Worm (Caenorhabditis elegans) whole organism, early embryonic: Measurements from ENCODE around the gene R02D5.4.

Experiments used
- B0310.2 ChIP-seq: sonication (generic microtip); optimal IDR thresholded peaks from 2 replicates; lab custom pipeline; 2016; ENCODE audit warnings: mild to moderate bottlenecking, missing genetic modification characterization, missing compliant biosample characterization
- F13C5.2 ChIP-seq: sonication (generic microtip); optimal IDR thresholded peaks from 2 replicates; lab custom pipeline; 2017; ENCODE audit warnings: mild to moderate bottlenecking, missing genetic modification characterization, inconsistent platforms, missing compliant biosample characterization
- aly-1 ChIP-seq: sonication (generic microtip); optimal IDR thresholded peaks from 2 replicates; lab custom pipeline; 2016; ENCODE audit warnings: missing genetic modification characterization, missing compliant biosample characterization
- ama-1 ChIP-seq: fragments of 150-350 bp; optimal IDR thresholded peaks from 2 replicates; lab custom pipeline; 2014
- ceh-13 ChIP-seq: fragments of 200-800 bp; sonication (Bioruptor generic); optimal IDR thresholded peaks from 2 replicates; lab custom pipeline; 2018; ENCODE audit warnings: mild to moderate bottlenecking, missing genetic modification characterization, missing compliant biosample characterization
- ceh-36 ChIP-seq: sonication (generic microtip); optimal IDR thresholded peaks from 2 replicates; lab custom pipeline; 2016; ENCODE audit warnings: missing genetic modification characterization, inconsistent platforms, missing compliant biosample characterization
- ets-7 ChIP-seq: sonication (generic microtip); optimal IDR thresholded peaks from 2 replicates; lab custom pipeline; 2016; ENCODE audit warnings: missing genotype, missing genetic modification characterization, missing compliant biosample characterization
- flt-1 ChIP-seq: fragments of 200-800 bp; sonication (Bioruptor generic); IDR thresholded peaks from 2 replicates; pipeline ENCODE4 v1.3.6; 2022; ENCODE audit warnings: missing genetic modification characterization, missing compliant biosample characterization
- hmbx-1 ChIP-seq: sonication (generic microtip); optimal IDR thresholded peaks from 2 replicates; lab custom pipeline; 2016; ENCODE audit warnings: mild to moderate bottlenecking, missing genetic modification characterization, missing compliant biosample characterization
- hmg-4 ChIP-seq: fragments of 200-800 bp; sonication (Bioruptor generic); optimal IDR thresholded peaks from 2 replicates; lab custom pipeline; 2018; ENCODE audit warnings: mild to moderate bottlenecking, missing genetic modification characterization, missing compliant biosample characterization
- hnd-1 ChIP-seq: sonication (generic microtip); optimal IDR thresholded peaks from 2 replicates; lab custom pipeline; 2016; ENCODE audit warnings: missing genetic modification characterization, missing compliant biosample characterization
- pes-1 ChIP-seq: fragments of 200-800 bp; sonication (Bioruptor generic); IDR thresholded peaks from 2 replicates; pipeline ENCODE4 v1.3.6; 2022; ENCODE audit warnings: missing genetic modification reagents, missing genetic modification characterization, missing compliant biosample characterization
- scrt-1 ChIP-seq: fragments of 200-800 bp; sonication (Bioruptor generic); IDR thresholded peaks from 2 replicates; pipeline ENCODE4 v1.3.6; 2022; ENCODE audit warnings: missing genetic modification characterization, missing compliant biosample characterization
- sea-1 ChIP-seq: fragments of 200-800 bp; sonication (Bioruptor generic); conservative IDR thresholded peaks from 2 replicates; pipeline ENCODE4 v1.3.6; 2022; ENCODE audit warnings: missing genetic modification characterization, missing compliant biosample characterization
- tbx-11 ChIP-seq: fragments of 200-800 bp; sonication (Bioruptor generic); IDR thresholded peaks from 2 replicates; pipeline ENCODE4 v1.3.6; 2022; ENCODE audit warnings: missing genetic modification characterization, missing compliant biosample characterization
- tbx-37 ChIP-seq: fragments of 200-800 bp; sonication (Bioruptor generic); conservative IDR thresholded peaks from 2 replicates; pipeline ENCODE4 v1.3.6; 2022; ENCODE audit warnings: missing genetic modification reagents, missing genetic modification characterization, missing compliant biosample characterization
- tra-4 ChIP-seq: sonication (generic microtip); optimal IDR thresholded peaks from 2 replicates; lab custom pipeline; 2017; ENCODE audit warnings: missing genetic modification characterization, missing compliant biosample characterization

Gene R02D5.4

DNA sequence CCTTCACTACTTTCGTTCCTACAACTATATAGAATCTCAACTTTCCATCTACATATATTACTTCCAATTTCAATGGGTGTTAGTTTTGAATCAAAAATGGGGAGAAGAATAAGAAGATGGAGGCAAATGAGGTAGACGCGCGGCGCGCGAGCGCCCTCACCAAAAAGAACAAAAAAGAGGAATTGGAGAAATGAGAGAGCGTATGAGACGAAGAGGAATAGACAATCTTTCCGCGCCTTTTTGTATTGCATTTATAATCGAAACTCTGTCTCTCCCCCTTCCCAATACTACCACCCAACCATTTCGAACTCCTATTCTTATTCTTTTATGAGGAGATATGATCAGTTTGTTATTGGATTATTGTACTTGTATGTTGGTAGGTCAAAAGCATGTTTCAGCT lies 16.1 kb upstream of the R02D5.4 start:
- TF ChIP-seq hmbx-1 (no peak), ets-7 (tag; lab: Kevin White, UChicago) (no peak), pes-1 (GFP tag; lab: Robert Waterston, UW) (no peak), F13C5.2 (no peak), tbx-11 (no peak), aly-1 (tag; lab: Kevin White, UChicago) (no peak), hnd-1 (tag; lab: Kevin White, UChicago) (no peak), hmg-4 (GFP tag; lab: Kevin White, UChicago) (no peak), ceh-36 (tag; lab: Kevin White, UChicago) (no peak), tra-4 (tag; lab: Kevin White, UChicago) (no peak), sea-1 (GFP tag; lab: Robert Waterston, UW) (no peak), flt-1 (no peak), ceh-13 (no peak), scrt-1 (GFP tag; lab: Robert Waterston, UW) (no peak)

DNA sequence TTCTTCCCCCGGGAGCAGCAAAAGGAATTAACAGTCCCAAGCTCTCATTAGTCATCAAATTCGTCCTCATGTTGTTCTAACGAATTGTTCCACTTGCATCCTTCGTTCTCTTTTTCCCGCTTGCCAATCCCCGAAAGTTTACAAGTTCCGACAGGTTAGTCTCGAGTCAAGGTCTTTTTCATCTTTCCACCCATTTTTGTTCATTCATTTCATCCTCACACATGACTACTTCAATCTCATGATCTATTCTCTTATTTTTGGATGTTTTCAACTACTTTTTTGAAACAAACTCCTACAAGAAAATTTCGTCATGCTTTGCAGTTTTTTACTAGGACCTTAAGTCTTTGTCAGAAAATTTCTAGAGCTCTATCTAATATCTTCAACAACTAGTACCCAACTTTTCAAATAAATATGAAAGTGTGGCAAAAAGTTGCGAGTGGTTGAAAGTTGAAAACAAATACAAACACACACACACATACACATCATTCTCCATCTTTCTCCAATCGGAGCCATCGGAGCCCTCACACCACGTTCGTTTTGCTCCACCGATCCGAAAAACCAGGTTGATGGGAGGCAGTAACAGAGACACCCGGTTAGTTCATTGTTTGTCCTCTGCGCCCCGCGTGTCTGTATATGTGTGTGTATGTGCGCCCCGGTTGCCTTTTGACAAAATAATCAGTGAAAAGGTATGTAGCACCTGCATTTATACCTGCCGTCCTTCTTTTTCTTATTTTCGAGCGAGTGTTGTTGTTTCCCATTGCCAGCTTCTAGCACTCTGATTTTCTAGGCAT lies 14.8 kb upstream of the R02D5.4 start:
- TF ChIP-seq tra-4 (tag; lab: Kevin White, UChicago) (no peak), hmbx-1 (no peak), flt-1 (no peak), ceh-36 (tag; lab: Kevin White, UChicago) (no peak), ets-7 (tag; lab: Kevin White, UChicago) (no peak), ceh-13 (no peak), scrt-1 (GFP tag; lab: Robert Waterston, UW) (no peak), hnd-1 (tag; lab: Kevin White, UChicago) (no peak), B0310.2 (no peak), tbx-11 (no peak), pes-1 (GFP tag; lab: Robert Waterston, UW) (no peak), hmg-4 (GFP tag; lab: Kevin White, UChicago) (no peak), F13C5.2 (no peak), sea-1 (GFP tag; lab: Robert Waterston, UW) (no peak), tbx-37 (GFP tag; lab: Robert Waterston, UW) (no peak), aly-1 (tag; lab: Kevin White, UChicago) (no peak)

DNA sequence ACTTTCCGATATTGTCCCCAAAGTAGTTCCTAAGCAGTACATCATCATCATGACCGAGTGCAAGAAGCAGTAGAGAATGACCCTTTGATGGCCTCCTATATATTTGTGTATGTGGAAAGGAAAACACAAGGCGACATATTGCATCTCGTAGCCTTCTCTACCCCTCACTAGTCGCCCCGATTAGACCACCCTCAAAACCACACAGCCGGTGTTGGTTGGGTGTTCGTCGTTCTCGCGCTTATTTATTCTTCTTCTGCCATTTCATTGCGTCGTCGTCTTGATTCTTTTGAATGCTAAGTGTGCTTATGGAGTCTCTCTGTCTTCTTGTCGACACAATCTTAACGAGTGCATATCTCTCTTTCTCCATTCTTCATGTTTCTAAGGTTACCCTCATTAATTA lies 13.7 kb upstream of the R02D5.4 start:
- no peak for TF ChIP-seq hmbx-1
- TF ChIP-seq flt-1 = peak; percentile 40; the same call in 1 of the 2 replicates
- peak; percentile 80 for TF ChIP-seq hmg-4 (GFP tag; lab: Kevin White, UChicago)
- peak; percentile 13 for TF ChIP-seq F13C5.2

DNA sequence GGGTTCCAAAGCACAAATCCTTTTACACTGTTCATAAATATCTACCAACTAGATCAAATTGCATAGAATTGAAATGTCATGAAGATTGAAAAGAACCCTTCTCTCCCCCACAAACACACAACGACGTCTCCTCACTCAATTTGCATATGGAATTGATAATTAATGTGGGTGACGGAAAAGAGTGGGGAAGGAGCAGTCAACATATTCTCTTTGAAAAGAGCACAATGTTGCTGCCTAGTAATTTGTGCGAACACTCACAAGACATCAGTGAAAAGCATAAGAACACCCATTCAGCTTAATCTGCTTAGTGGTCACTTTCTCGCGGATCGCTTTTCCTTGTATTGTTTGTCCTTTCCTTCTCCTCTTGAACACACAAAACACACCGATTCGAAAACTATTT lies 12.0 kb upstream of the R02D5.4 start:
- TF ChIP-seq ceh-36 (tag; lab: Kevin White, UChicago) = no peak
- TF ChIP-seq hmbx-1 = no peak
- TF ChIP-seq ets-7 (tag; lab: Kevin White, UChicago) = no peak
- no peak for TF ChIP-seq tbx-37 (GFP tag; lab: Robert Waterston, UW)
- TF ChIP-seq tbx-11 = no peak
- no peak for TF ChIP-seq flt-1
- TF ChIP-seq hmg-4 (GFP tag; lab: Kevin White, UChicago) = no peak

DNA sequence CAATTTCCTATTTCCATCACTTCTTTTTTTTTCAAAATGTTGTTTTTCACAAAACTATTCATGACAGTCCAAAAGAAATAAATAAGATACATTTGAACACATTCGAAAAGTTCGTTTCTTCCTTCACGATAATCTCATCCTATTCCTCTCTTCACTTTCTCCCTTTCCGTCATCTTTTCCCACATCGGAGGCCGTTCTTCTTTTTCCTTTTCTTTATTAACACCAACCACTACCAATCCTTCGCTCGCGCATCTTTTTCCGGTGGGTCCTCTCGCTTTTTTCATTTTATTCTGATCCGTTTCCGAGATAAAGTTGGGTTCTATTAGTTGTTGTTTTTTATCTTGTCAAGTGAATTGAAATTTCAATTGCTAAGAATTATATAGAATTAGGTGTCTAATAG lies 11.0 kb upstream of the R02D5.4 start:
- TF ChIP-seq hmbx-1 = no peak

DNA sequence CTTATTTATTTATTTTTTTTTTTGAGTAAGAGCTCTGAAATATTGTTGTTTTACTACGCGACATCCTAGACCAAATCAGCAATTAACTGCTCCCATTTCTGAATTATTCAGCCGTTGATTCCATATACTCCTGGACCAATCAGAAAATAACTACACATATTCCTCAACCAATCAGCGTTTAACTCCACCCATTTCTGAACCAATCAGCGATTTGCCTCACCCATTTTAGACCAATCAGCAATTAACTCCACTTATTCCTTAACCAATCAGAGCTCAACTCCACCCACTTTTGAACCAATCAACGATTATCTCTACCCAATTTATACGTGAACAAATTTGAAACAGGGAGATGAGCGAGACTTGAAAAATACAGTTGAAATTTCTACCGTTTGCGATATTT lies 9.2 kb upstream of the R02D5.4 start:
- no peak for TF ChIP-seq ceh-13
- no peak for TF ChIP-seq pes-1 (GFP tag; lab: Robert Waterston, UW)
- no peak for TF ChIP-seq F13C5.2
- no peak for TF ChIP-seq aly-1 (tag; lab: Kevin White, UChicago)

DNA sequence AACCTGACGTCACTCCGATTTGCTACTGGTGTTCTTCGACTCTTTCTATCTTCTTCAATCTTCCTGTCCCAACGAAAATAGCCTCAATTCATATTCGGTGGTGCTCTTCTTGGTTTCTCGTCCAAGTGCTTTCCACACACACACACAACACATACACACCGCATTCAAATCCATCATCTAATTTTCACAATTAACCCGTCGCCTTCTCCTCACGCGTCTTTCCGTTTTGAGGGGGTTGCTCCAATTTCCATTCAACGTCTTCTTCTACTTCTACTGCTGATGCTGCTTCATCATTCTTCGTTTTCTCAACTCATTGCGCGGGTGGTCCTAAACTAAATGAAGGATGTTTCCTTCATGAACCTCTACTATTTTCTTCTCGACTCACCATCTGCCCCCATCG lies 6.6 kb upstream of the R02D5.4 start:
- no peak for TF ChIP-seq hnd-1 (tag; lab: Kevin White, UChicago)
- peak; percentile 25 for TF ChIP-seq F13C5.2
- TF ChIP-seq ets-7 (tag; lab: Kevin White, UChicago) = no peak

DNA sequence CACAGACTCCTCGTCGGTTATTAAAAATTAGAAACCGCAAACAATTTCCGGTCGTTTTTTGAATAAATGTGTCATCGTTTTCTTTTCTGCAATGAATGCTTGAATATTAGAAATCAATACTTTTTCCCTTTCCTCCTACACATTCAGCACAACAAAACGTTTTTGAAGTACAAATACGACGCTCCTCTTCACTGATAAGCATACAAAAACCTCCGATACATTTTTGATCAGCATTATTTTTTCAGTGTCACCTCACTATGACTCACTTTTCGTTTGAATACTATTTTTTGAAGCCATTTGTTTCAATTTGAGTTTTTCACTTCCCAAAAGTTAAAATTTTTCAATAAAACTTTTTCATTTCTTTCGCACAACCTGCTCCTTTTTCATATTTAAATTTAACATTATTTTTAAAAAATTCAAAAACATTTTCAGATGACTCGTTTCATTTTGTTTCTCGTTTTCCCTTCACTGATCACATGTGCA lies 1.7 kb downstream of the R02D5.4 start, which contains the start of gene R02D5.3:
Gene R02D5.3 (plus strand): TSS at position 433 of the 483 bp plus-strand sequence.
- no peak for TF ChIP-seq aly-1 (tag; lab: Kevin White, UChicago)
- no peak for TF ChIP-seq hmg-4 (GFP tag; lab: Kevin White, UChicago)
- no peak for TF ChIP-seq hnd-1 (tag; lab: Kevin White, UChicago)
- TF ChIP-seq flt-1 = no peak
- TF ChIP-seq tbx-37 (GFP tag; lab: Robert Waterston, UW) = no peak
- TF ChIP-seq ama-1 (lab: Kevin White, UChicago) = no peak
- no peak for TF ChIP-seq B0310.2
- no peak for TF ChIP-seq ets-7 (tag; lab: Kevin White, UChicago)
- TF ChIP-seq tbx-11 = no peak
- no peak for TF ChIP-seq pes-1 (GFP tag; lab: Robert Waterston, UW)
- TF ChIP-seq scrt-1 (GFP tag; lab: Robert Waterston, UW) = no peak
- no peak for TF ChIP-seq ceh-13
- TF ChIP-seq sea-1 (GFP tag; lab: Robert Waterston, UW) = no peak
- no peak for TF ChIP-seq hmbx-1
- no peak for TF ChIP-seq ceh-36 (tag; lab: Kevin White, UChicago)
